Fruit fly (Drosophila melanogaster): Measurements from ENCODE around the gene CG5342.

- no peak for TF ChIP-seq Spps (tag; optimal IDR thresholded peaks at IDR 0.05)
- TF ChIP-seq nom (GFP tag; optimal IDR thresholded peaks at IDR 0.05), result no peak
- TF ChIP-seq CG7963 (GFP tag; IDR thresholded peaks at IDR 0.05; ENCODE audit: partially characterized antibody), result no peak
- TF ChIP-seq pum (GFP tag; optimal IDR thresholded peaks at IDR 0.05), result no peak
- TF ChIP-seq insv (GFP tag; optimal IDR thresholded peaks at IDR 0.05), result no peak
- no peak for TF ChIP-seq CG15011 (GFP tag; optimal IDR thresholded peaks at IDR 0.05)
- no peak for TF ChIP-seq CG17802 (tag; optimal IDR thresholded peaks at IDR 0.05)
- TF ChIP-seq hth (optimal IDR thresholded peaks at IDR 0.05), result no peak
- TF ChIP-seq Ptx1 (GFP tag; IDR thresholded peaks at IDR 0.05), result no peak
- TF ChIP-seq ERR (GFP tag; optimal IDR thresholded peaks at IDR 0.05), result no peak
- no peak for TF ChIP-seq CG33213 (GFP tag; optimal IDR thresholded peaks at IDR 0.05)
Measured at dm6 chr3R:11625544-11625943, 46.9 kb downstream of the CG5342 start, which contains the start of gene Zaf1.

All from whole organism, embryonic.